Worm (Caenorhabditis elegans): ENCODE results near the gene C52B9.19.

DNA sequence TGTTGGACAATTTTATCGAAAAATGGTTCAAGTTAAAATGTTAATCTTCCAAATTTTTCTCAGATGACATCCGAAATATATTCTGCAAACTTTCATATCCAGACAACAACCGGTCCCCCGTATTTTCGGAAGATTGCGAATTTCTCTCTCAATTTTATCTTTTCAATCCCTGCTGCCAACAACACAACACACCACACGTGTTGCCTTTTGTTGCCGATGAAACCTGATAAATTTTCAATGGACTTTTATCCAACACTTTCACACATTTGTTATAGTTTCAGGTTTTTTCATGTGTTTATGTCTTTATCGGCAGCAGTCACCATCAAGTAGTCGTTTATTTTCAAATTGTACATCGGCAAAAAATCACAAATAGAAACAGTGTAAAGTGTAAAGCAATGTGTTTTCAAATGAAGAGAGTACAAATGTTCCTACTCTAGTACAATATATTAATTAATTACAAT is 36.1 kb upstream of the C52B9.19 start:
- TF ChIP-seq mab-5 (tag; optimal IDR thresholded peaks at IDR 0.05), result no peak
- peak; percentile 15 for TF ChIP-seq unc-62 (GFP tag; optimal IDR thresholded peaks at IDR 0.05)
- no peak for TF ChIP-seq cnd-1 (tag; optimal IDR thresholded peaks at IDR 0.05)

All from whole organism, mixed stage, embryonic.